Worm (Caenorhabditis elegans): ENCODE data around the gene C11H1.7.

ce11 chrX:14359571-14359970 is 32.4 kb downstream of the C11H1.7 start:
- TF ChIP-seq nhr-11 (tag; optimal IDR thresholded peaks at IDR 0.05) (no peak), pag-3 (tag; optimal IDR thresholded peaks at IDR 0.05; ENCODE audit: borderline replicate concordance) (no peak), pax-1 (tag; optimal IDR thresholded peaks at IDR 0.05) (no peak), pha-4 (tag; optimal IDR thresholded peaks at IDR 0.05) (no peak), hlh-30 (tag; optimal IDR thresholded peaks at IDR 0.05; ENCODE audit: insufficient read depth) (no peak), fax-1 (tag; optimal IDR thresholded peaks at IDR 0.05) (no peak), pqm-1 (tag; optimal IDR thresholded peaks at IDR 0.05) (no peak), nhr-232 (tag; optimal IDR thresholded peaks at IDR 0.05) (no peak), ama-1 (optimal IDR thresholded peaks at IDR 0.05) (no peak), lin-11 (tag; optimal IDR thresholded peaks at IDR 0.05) (no peak), sdc-2 (tag; optimal IDR thresholded peaks at IDR 0.05) (no peak)

Measured in whole organism, late embryonic.